Fruit fly (Drosophila melanogaster) whole organism, embryonic: ENCODE data around the gene kraken.

Source experiments
- Atf-2 ChIP-seq: fragments of 200-800 bp; sonication (Bioruptor generic); optimal IDR thresholded peaks from 2 replicates; lab custom pipeline; 2016; ENCODE audit warnings: missing biosample characterization, missing genetic modification characterization
- Atf6 ChIP-seq: fragments of 200-800 bp; sonication (Bioruptor generic); IDR thresholded peaks from 2 replicates; pipeline ENCODE4 v1.3.6; 2022; ENCODE audit warnings: missing biosample characterization, missing genetic modification characterization
- B-H1 ChIP-seq: fragments of 200-800 bp; sonication (Bioruptor generic); IDR thresholded peaks from 3 replicates; pipeline ENCODE4 v1.3.6; 2022; ENCODE audit warnings: missing biosample characterization, missing genetic modification characterization
- Bgb ChIP-seq: fragments of 200-800 bp; sonication (Bioruptor generic); IDR thresholded peaks from 2 replicates; pipeline ENCODE4 v1.3.6; 2022; ENCODE audit warnings: missing biosample characterization, missing genetic modification characterization; ENCODE audit not compliant: partially characterized antibody
- BtbVII ChIP-seq: fragments of 200-800 bp; sonication (Bioruptor generic); optimal IDR thresholded peaks from 3 replicates; lab custom pipeline; 2017; ENCODE audit warnings: missing biosample characterization, mild to moderate bottlenecking, missing genetic modification characterization
- CG1024 ChIP-seq: fragments of 200-800 bp; sonication (Bioruptor generic); IDR thresholded peaks from 2 replicates; pipeline ENCODE4 v1.3.6; 2022; ENCODE audit warnings: missing biosample characterization, missing genetic modification characterization
- CG10267 ChIP-seq: fragments of 200-800 bp; sonication (Bioruptor generic); optimal IDR thresholded peaks from 2 replicates; lab custom pipeline; 2018; ENCODE audit warnings: missing biosample characterization, mild to moderate bottlenecking, missing genetic modification characterization, moderate library complexity
- CG10274 ChIP-seq: fragments of 200-800 bp; sonication (Bioruptor generic); optimal IDR thresholded peaks from 3 replicates; lab custom pipeline; 2017; ENCODE audit warnings: missing biosample characterization, mild to moderate bottlenecking, missing genetic modification characterization
- CG10462 ChIP-seq: fragments of 200-800 bp; sonication (Bioruptor generic); optimal IDR thresholded peaks from 2 replicates; lab custom pipeline; 2016; ENCODE audit warnings: missing biosample characterization, missing genetic modification characterization
- CG13123 ChIP-seq: fragments of 200-800 bp; sonication (Bioruptor generic); optimal IDR thresholded peaks from 2 replicates; lab custom pipeline; 2016; ENCODE audit warnings: missing biosample characterization, missing genetic modification characterization
- CG13296 ChIP-seq: fragments of 200-800 bp; sonication (Bioruptor generic); optimal IDR thresholded peaks from 3 replicates; lab custom pipeline; 2018; ENCODE audit warnings: missing biosample characterization, mild to moderate bottlenecking, missing genetic modification characterization
- CG14710 ChIP-seq: fragments of 200-800 bp; sonication (Bioruptor generic); optimal IDR thresholded peaks from 3 replicates; lab custom pipeline; 2019; ENCODE audit warnings: missing biosample characterization, mild to moderate bottlenecking, missing genetic modification characterization, moderate library complexity
- CG15011 ChIP-seq: fragments of 200-800 bp; sonication (Bioruptor generic); optimal IDR thresholded peaks from 3 replicates; lab custom pipeline; 2018; ENCODE audit warnings: missing biosample characterization, mild to moderate bottlenecking, missing genetic modification characterization
- CG15269 ChIP-seq: fragments of 200-800 bp; sonication (Bioruptor generic); optimal IDR thresholded peaks from 2 replicates; lab custom pipeline; 2018; ENCODE audit warnings: missing biosample characterization, mild to moderate bottlenecking, missing genetic modification characterization, moderate library complexity
- CG17802 ChIP-seq: fragments of 200-800 bp; sonication (Bioruptor generic); optimal IDR thresholded peaks from 2 replicates; lab custom pipeline; 2018; ENCODE audit warnings: missing biosample characterization, mild to moderate bottlenecking, missing genetic modification characterization, moderate library complexity
- CG17912 ChIP-seq: fragments of 200-800 bp; sonication (Bioruptor generic); optimal IDR thresholded peaks from 2 replicates; lab custom pipeline; 2018; ENCODE audit warnings: missing biosample characterization, mild to moderate bottlenecking, missing genetic modification characterization
- CG2129 ChIP-seq: fragments of 200-800 bp; sonication (Bioruptor generic); IDR thresholded peaks from 2 replicates; pipeline ENCODE4 v1.3.6; 2022; ENCODE audit warnings: missing biosample characterization, missing genetic modification characterization; ENCODE audit not compliant: partially characterized antibody
- CG31388 ChIP-seq: fragments of 200-800 bp; sonication (Bioruptor generic); optimal IDR thresholded peaks from 2 replicates; lab custom pipeline; 2016; ENCODE audit warnings: missing biosample characterization, missing genetic modification characterization
- CG4617 ChIP-seq: fragments of 200-800 bp; sonication (Bioruptor generic); optimal IDR thresholded peaks from 3 replicates; lab custom pipeline; 2016; ENCODE audit warnings: missing biosample characterization, missing genetic modification characterization, borderline replicate concordance
- CG8944 ChIP-seq: fragments of 200-800 bp; sonication (Bioruptor generic); optimal IDR thresholded peaks from 3 replicates; lab custom pipeline; 2016; ENCODE audit warnings: missing biosample characterization, missing genetic modification characterization
- CG9215 ChIP-seq: fragments of 200-800 bp; sonication (Bioruptor generic); IDR thresholded peaks from 2 replicates; pipeline ENCODE4 v1.3.6; 2022; ENCODE audit warnings: missing biosample characterization, missing genetic modification characterization
- Eip74EF ChIP-seq, 2 experiments: fragments of 200-800 bp in 1 of 2; fragments of >200 bp in 1 of 2; sonication (Bioruptor generic) in 1 of 2; optimal IDR thresholded peaks; 2 replicates each; lab custom pipeline; 2017 to 2019; ENCODE audit warnings: missing biosample characterization in 2 of 2, missing genetic modification characterization in 2 of 2, mild to moderate bottlenecking in 1 of 2, moderate library complexity in 1 of 2
- Hsf ChIP-seq: fragments of 200-800 bp; sonication (Bioruptor generic); optimal IDR thresholded peaks from 3 replicates; lab custom pipeline; 2016; ENCODE audit warnings: missing biosample characterization, missing genetic modification characterization
- Lim3 ChIP-seq: fragments of 200-800 bp; sonication (Bioruptor generic); IDR thresholded peaks from 2 replicates; pipeline ENCODE4 v1.3.6; 2022; ENCODE audit warnings: missing biosample characterization, missing genetic modification characterization
- Mad ChIP-seq: fragments of 200-800 bp; sonication (Bioruptor generic); optimal IDR thresholded peaks from 2 replicates; lab custom pipeline; 2016; ENCODE audit warnings: missing biosample characterization, missing genetic modification characterization
- NC2β ChIP-seq: fragments of 200-800 bp; sonication (Bioruptor generic); optimal IDR thresholded peaks from 2 replicates; lab custom pipeline; 2016; ENCODE audit warnings: missing biosample characterization, missing genetic modification characterization
- Nf-YC ChIP-seq: fragments of 200-800 bp; optimal IDR thresholded peaks from 3 replicates; lab custom pipeline; 2019; ENCODE audit warnings: missing biosample characterization, mild to moderate bottlenecking, missing genetic modification characterization, moderate library complexity
- Ravus ChIP-seq: fragments of 200-800 bp; sonication (Bioruptor generic); IDR thresholded peaks from 2 replicates; pipeline ENCODE4 v1.3.6; 2022; ENCODE audit warnings: missing biosample characterization, missing genetic modification characterization
- Tbp ChIP-seq: fragments of >200 bp; optimal IDR thresholded peaks from 2 replicates; lab custom pipeline; 2018; ENCODE audit warnings: missing biosample characterization, missing genetic modification characterization
- amos ChIP-seq: fragments of 200-800 bp; sonication (Bioruptor generic); IDR thresholded peaks from 2 replicates; pipeline ENCODE4 v1.3.6; 2022; ENCODE audit warnings: missing biosample characterization, missing genetic modification characterization; ENCODE audit not compliant: partially characterized antibody
- ase ChIP-seq: fragments of 200-800 bp; sonication (Bioruptor generic); IDR thresholded peaks from 3 replicates; pipeline ENCODE4 v1.3.6; 2022; ENCODE audit warnings: missing biosample characterization, missing genetic modification characterization
- ash1 ChIP-seq: fragments of 200-800 bp; sonication (Bioruptor generic); optimal IDR thresholded peaks from 2 replicates; lab custom pipeline; 2018; ENCODE audit warnings: missing biosample characterization, mild to moderate bottlenecking, missing genetic modification characterization
- ato ChIP-seq: fragments of 200-800 bp; sonication (Bioruptor generic); IDR thresholded peaks from 2 replicates; pipeline ENCODE4 v1.3.6; 2022; ENCODE audit warnings: missing biosample characterization, missing genetic modification characterization; ENCODE audit not compliant: partially characterized antibody
- caup ChIP-seq: fragments of 200-800 bp; sonication (Bioruptor generic); optimal IDR thresholded peaks from 3 replicates; lab custom pipeline; 2017; ENCODE audit warnings: missing biosample characterization, mild to moderate bottlenecking, missing genetic modification characterization, moderate library complexity; ENCODE audit not compliant: severe bottlenecking
- chif ChIP-seq, 2 experiments: fragments of 200-800 bp; sonication (Bioruptor generic); optimal IDR thresholded peaks; 3 replicates each; lab custom pipeline; 2016; ENCODE audit warnings: missing biosample characterization in 2 of 2, missing genetic modification characterization in 2 of 2
- dmrt11E ChIP-seq: fragments of 200-800 bp; sonication (Bioruptor generic); optimal IDR thresholded peaks from 3 replicates; lab custom pipeline; 2018; ENCODE audit warnings: missing biosample characterization, mild to moderate bottlenecking, missing genetic modification characterization, moderate library complexity
- emc ChIP-seq: fragments of 200-800 bp; sonication (Bioruptor generic); optimal IDR thresholded peaks from 2 replicates; lab custom pipeline; 2016; ENCODE audit warnings: missing biosample characterization, missing genetic modification characterization
- gce ChIP-seq: fragments of 200-800 bp; sonication (Bioruptor generic); IDR thresholded peaks from 3 replicates; pipeline ENCODE4 v1.3.6; 2022; ENCODE audit warnings: missing biosample characterization, missing genetic modification characterization
- h ChIP-seq: fragments of >200 bp; optimal IDR thresholded peaks from 2 replicates; lab custom pipeline; 2017
- lbe ChIP-seq: fragments of 200-800 bp; sonication (Bioruptor generic); optimal IDR thresholded peaks from 2 replicates; lab custom pipeline; 2016; ENCODE audit warnings: missing biosample characterization, mild to moderate bottlenecking, missing genetic modification characterization
- lmd ChIP-seq: fragments of 200-800 bp; sonication (Bioruptor generic); IDR thresholded peaks from 2 replicates; pipeline ENCODE4 v1.3.6; 2022; ENCODE audit warnings: missing biosample characterization, missing genetic modification characterization
- luna ChIP-seq: fragments of 200-800 bp; sonication (Bioruptor generic); optimal IDR thresholded peaks from 2 replicates; lab custom pipeline; 2016; ENCODE audit warnings: missing biosample characterization, missing genetic modification characterization
- p53 ChIP-seq: fragments of 200-800 bp; sonication (Bioruptor generic); optimal IDR thresholded peaks from 2 replicates; lab custom pipeline; 2016; ENCODE audit warnings: missing biosample characterization, missing genetic modification characterization
- pfk ChIP-seq: fragments of 200-800 bp; sonication (Bioruptor generic); optimal IDR thresholded peaks from 2 replicates; lab custom pipeline; 2018; ENCODE audit warnings: missing biosample characterization, mild to moderate bottlenecking, missing genetic modification characterization, moderate library complexity
- row ChIP-seq: fragments of 200-800 bp; sonication (Bioruptor generic); IDR thresholded peaks from 3 replicates; pipeline ENCODE4 v1.3.6; 2022; ENCODE audit warnings: missing biosample characterization, missing genetic modification characterization
- sisA ChIP-seq: fragments of 200-800 bp; sonication (Bioruptor generic); IDR thresholded peaks from 2 replicates; pipeline ENCODE4 v1.3.6; 2022; ENCODE audit warnings: missing biosample characterization, missing genetic modification characterization
- slou ChIP-seq: fragments of 200-800 bp; sonication (Bioruptor generic); optimal IDR thresholded peaks from 3 replicates; lab custom pipeline; 2016; ENCODE audit warnings: missing biosample characterization, missing genetic modification characterization
- sr ChIP-seq: fragments of 200-800 bp; sonication (Bioruptor generic); IDR thresholded peaks from 3 replicates; pipeline ENCODE4 v1.3.6; 2022; ENCODE audit warnings: missing biosample characterization, missing genetic modification characterization
- tx ChIP-seq: fragments of 200-800 bp; sonication (Bioruptor generic); optimal IDR thresholded peaks from 2 replicates; lab custom pipeline; 2016; ENCODE audit warnings: missing biosample characterization, missing genetic modification characterization
- z ChIP-seq: fragments of 200-800 bp; sonication (Bioruptor generic); IDR thresholded peaks from 3 replicates; pipeline ENCODE4 v1.3.6; 2022; ENCODE audit warnings: missing biosample characterization, missing genetic modification characterization

kraken gene

dm6 chr2L:845341-846004, 7.1 kb upstream of the kraken start (continued):
- TF ChIP-seq caup (GFP tag; lab: Kevin White, UChicago) (peak; percentile 82), CG10267 (peak; percentile 68), sr (GFP tag; lab: Robert Waterston, UW) (peak; percentile 100), Atf6 (GFP tag; lab: Robert Waterston, UW) (peak; percentile 87), Eip74EF (GFP tag; optimal IDR thresholded peaks at IDR 0.05; lab: Kevin White, UChicago) (peak in 1 of 2 experiments; percentile 82), Atf-2 (GFP tag; lab: Kevin White, UChicago) (peak; percentile 80), lbe (peak; percentile 26), pfk (GFP tag; lab: Kevin White, UChicago) (no peak), CG2129 (GFP tag; lab: Robert Waterston, UW) (no peak), h (lab: Kevin White, UChicago) (no peak), p53 (GFP tag; lab: Kevin White, UChicago) (peak; percentile 60), Lim3 (GFP tag; lab: Robert Waterston, UW) (peak; percentile 66), emc (peak; percentile 80), ash1 (peak; percentile 34), CG15269 (tag; lab: Kevin White, UChicago) (peak; percentile 90), CG13123 (GFP tag; lab: Kevin White, UChicago) (peak; percentile 71), CG17802 (tag; lab: Kevin White, UChicago) (peak; percentile 69), luna (GFP tag; lab: Kevin White, UChicago) (peak; percentile 26), CG9215 (GFP tag; lab: Robert Waterston, UW) (peak; percentile 72), tx (GFP tag; lab: Kevin White, UChicago) (peak; percentile 88), Tbp (GFP tag; lab: Kevin White, UChicago) (no peak), z (GFP tag; lab: Robert Waterston, UW) (peak; percentile 71; the same call in 2 of the 3 replicates), sisA (GFP tag; lab: Robert Waterston, UW) (peak; percentile 89), gce (GFP tag; lab: Robert Waterston, UW) (peak; percentile 69; the same call in 1 of the 3 replicates), row (GFP tag; lab: Robert Waterston, UW) (peak; percentile 93), Hsf (GFP tag; lab: Kevin White, UChicago) (peak; percentile 83), amos (GFP tag; lab: Robert Waterston, UW) (no peak), CG15011 (peak; percentile 59), CG10462 (GFP tag; lab: Kevin White, UChicago) (peak; percentile 16), BtbVII (GFP tag; lab: Kevin White, UChicago) (peak; percentile 75), B-H1 (GFP tag; lab: Robert Waterston, UW) (peak; percentile 85), Ravus (GFP tag; lab: Robert Waterston, UW) (peak; percentile 73), CG4617 (GFP tag; lab: Kevin White, UChicago) (peak; percentile 38), ase (GFP tag; lab: Robert Waterston, UW) (peak; percentile 91), Mad (peak; percentile 55), NC2β (GFP tag; lab: Kevin White, UChicago) (peak; percentile 59), CG1024 (GFP tag; lab: Robert Waterston, UW) (peak; percentile 78), ato (no peak), lmd (GFP tag; lab: Robert Waterston, UW) (peak; percentile 93), CG17912 (peak; percentile 7), Nf-YC (tag; lab: Kevin White, UChicago) (peak; percentile 77), CG31388 (peak; percentile 57), CG13296 (GFP tag; lab: Kevin White, UChicago) (peak; percentile 82), CG10274 (peak; percentile 68), chif (GFP tag; optimal IDR thresholded peaks at IDR 0.05; lab: Kevin White, UChicago) (peak; percentile 85 to 87), dmrt11E (tag; lab: Kevin White, UChicago) (peak; percentile 35), CG8944 (peak; percentile 84), Bgb (GFP tag; lab: Robert Waterston, UW) (no peak), slou (peak; percentile 44), CG14710 (tag; lab: Kevin White, UChicago) (peak; percentile 55)
